Worm (Caenorhabditis elegans) whole organism, L1 larva: Measurements from ENCODE around the gene C01G10.10.
"Not testable (repeated sequence)": the region's sequence is repeated elsewhere in the genome, so short reads cannot be mapped to it uniquely, and the experiment has no call there.

ENCODE experiments used
- ces-1 ChIP-seq: fragments of 150-350 bp; optimal IDR thresholded peaks from 2 replicates; lab custom pipeline; 2014; ENCODE audit warnings: missing biosample characterization, missing genetic modification reagents, missing genetic modification characterization
- dpl-1 ChIP-seq, 3 experiments: fragments of 150-350 bp in 2 of 3; sonication (generic microtip) in 1 of 3; optimal IDR thresholded peaks; 2 replicates each; lab custom pipeline; 2014 to 2017; ENCODE audit warnings: missing biosample characterization in 3 of 3, missing genetic modification characterization in 3 of 3, missing genetic modification reagents in 3 of 3
- efl-1 ChIP-seq, 4 experiments: fragments of 150-350 bp; optimal IDR thresholded peaks in 3 of 4; peaks in 1 of 4; 1 replicate in 1 of 4; 2 replicates in 3 of 4; lab custom pipeline; 2014; ENCODE audit warnings: missing biosample characterization in 2 of 4, missing genetic modification characterization in 2 of 4, missing genetic modification reagents in 2 of 4
- egl-13 ChIP-seq: sonication (generic microtip); optimal IDR thresholded peaks from 2 replicates; lab custom pipeline; 2016; ENCODE audit warnings: missing genotype, missing genetic modification reagents, missing genetic modification characterization, missing compliant biosample characterization
- elt-2 ChIP-seq: sonication (generic microtip); optimal IDR thresholded peaks from 2 replicates; lab custom pipeline; 2016; ENCODE audit warnings: missing genetic modification characterization, mild to moderate bottlenecking, inconsistent platforms, missing compliant biosample characterization, missing genetic modification reagents
- ets-5 ChIP-seq: fragments of 200-800 bp; sonication (Bioruptor generic); IDR thresholded peaks from 2 replicates; pipeline ENCODE4 v1.3.6; 2022; ENCODE audit warnings: missing genetic modification characterization, missing compliant biosample characterization
- fkh-10 ChIP-seq: sonication (generic microtip); optimal IDR thresholded peaks from 2 replicates; lab custom pipeline; 2017; ENCODE audit warnings: missing biosample characterization, missing genetic modification reagents, missing genetic modification characterization
- irx-1 ChIP-seq: sonication (generic microtip); optimal IDR thresholded peaks from 2 replicates; lab custom pipeline; 2016; ENCODE audit warnings: missing genetic modification characterization, missing compliant biosample characterization
- nhr-77 ChIP-seq: fragments of 150-350 bp; optimal IDR thresholded peaks from 2 replicates; lab custom pipeline; 2014; ENCODE audit warnings: missing biosample characterization, missing genetic modification characterization
- nhr-85 ChIP-seq: sonication (generic microtip); peaks from one replicate; lab custom pipeline; 2016; ENCODE audit warnings: missing genetic modification characterization, inconsistent platforms, missing compliant biosample characterization
- pax-3 ChIP-seq: fragments of 200-800 bp; sonication (Bioruptor generic); optimal IDR thresholded peaks from 2 replicates; lab custom pipeline; 2018; ENCODE audit warnings: mild to moderate bottlenecking, missing genetic modification characterization, moderate library complexity, missing compliant biosample characterization
- unc-98 ChIP-seq: fragments of 200-800 bp; sonication (Bioruptor generic); IDR thresholded peaks from 2 replicates; pipeline ENCODE4 v1.3.6; 2022; ENCODE audit warnings: missing genetic modification characterization, missing compliant biosample characterization

The C01G10.10 gene

DNA sequence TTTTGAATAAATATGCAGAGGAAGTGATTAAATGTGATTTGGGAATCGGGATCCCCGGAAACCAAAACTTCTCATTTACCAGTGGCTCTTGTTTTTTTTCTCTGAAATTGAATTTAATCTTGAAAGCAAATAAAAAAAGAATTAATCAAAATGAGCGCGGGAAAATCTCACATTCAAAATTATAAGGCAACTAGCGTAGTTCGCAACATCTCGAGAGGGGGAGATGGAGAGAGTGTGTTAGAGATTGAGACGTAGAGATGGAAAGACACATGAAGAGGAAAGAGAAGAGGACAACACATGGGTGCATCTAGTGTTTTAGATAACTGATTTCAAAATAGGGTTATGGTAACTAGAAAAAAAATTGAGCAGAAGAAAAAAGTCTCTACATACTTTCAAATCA is 34.1 kb downstream of the C01G10.10 start, which contains the start of gene sdc-3:
Gene sdc-3 (minus strand): TSS at position 101 of the 400 bp plus-strand sequence.
- TF ChIP-seq pax-3 (no peak), nhr-85 (tag; lab: Kevin White, UChicago) (peak; percentile 47), ces-1 (no peak), dpl-1 (GFP tag; optimal IDR thresholded peaks at IDR 0.05; lab: Kevin White, UChicago) (peak in 2 of 3 experiments; percentile 14 to 46), unc-98 (no peak), efl-1 (optimal IDR thresholded peaks at IDR 0.05; lab: Kevin White, UChicago) (peak; percentile 1 to 39), efl-1 (GFP tag; optimal IDR thresholded peaks at IDR 0.05 in 1 of 2; lab: Kevin White, UChicago) (peak in 1 of 2 experiments; percentile 29)

DNA sequence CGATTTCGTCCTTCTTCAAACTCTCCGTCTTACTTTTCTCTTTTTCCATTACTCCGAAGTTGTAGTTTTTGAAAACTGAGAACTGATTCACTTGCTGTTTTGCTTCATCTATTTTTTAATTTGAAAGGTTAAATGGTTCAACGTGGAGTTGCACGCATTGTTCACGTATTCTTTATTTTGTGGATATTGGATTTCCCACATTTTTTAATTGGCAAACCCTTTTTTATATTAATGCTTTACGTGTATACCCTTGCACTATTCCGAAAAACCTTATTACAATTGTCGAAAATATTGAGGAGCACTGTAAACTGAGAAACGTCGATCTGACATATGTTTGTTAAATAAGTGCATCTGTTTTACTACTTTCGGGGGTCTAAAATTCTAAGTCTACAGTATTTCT is 45.5 kb downstream of the C01G10.10 start, which contains the start of gene melo-3:
Gene melo-3 (minus strand): TSS at position 101 of the 400 bp plus-strand sequence.
- TF ChIP-seq irx-1; fkh-10; ets-5 (GFP tag; lab: Robert Waterston, UW): not testable (repeated sequence)

DNA sequence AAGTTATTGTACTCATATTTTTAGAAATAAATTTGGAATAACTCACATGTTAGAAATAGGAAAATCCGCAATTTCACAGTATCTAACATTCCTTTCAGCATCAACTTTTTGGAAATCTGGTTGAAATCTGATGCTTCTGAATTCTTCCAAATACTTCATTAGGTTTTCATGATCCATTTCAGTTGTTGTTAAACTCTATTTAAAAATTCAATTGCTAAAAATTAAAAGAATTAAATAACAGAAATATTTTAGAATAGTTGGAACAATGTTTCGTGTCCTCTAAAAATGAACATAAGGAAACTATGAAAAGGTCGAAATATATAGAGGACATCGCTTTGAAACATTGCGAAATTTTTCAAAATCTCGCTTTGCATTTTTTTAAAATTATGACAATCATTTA is 50.9 kb downstream of the C01G10.10 start, which contains the start of gene cng-1:
Gene cng-1 (minus strand): TSS at position 101 of the 400 bp plus-strand sequence.
- TF ChIP-seq egl-13, elt-2, nhr-77 (tag; lab: Kevin White, UChicago): not testable (repeated sequence)
